Worm (Caenorhabditis elegans) whole organism, L3 larva: Measurements from ENCODE around the gene C04C3.6.
"Not testable (repeated sequence)": the region's sequence is repeated elsewhere in the genome, so short reads cannot be mapped to it uniquely, and the experiment has no call there.

Experiments used
- lin-39 ChIP-seq: fragments of 150-350 bp; optimal IDR thresholded peaks from 2 replicates; lab custom pipeline; 2018; ENCODE audit warnings: missing biosample characterization, missing genetic modification reagents, missing genetic modification characterization
- tbx-2 ChIP-seq: sonication (generic microtip); optimal IDR thresholded peaks from 2 replicates; lab custom pipeline; 2016; ENCODE audit warnings: mild to moderate bottlenecking, missing genetic modification characterization, missing compliant biosample characterization

DNA sequence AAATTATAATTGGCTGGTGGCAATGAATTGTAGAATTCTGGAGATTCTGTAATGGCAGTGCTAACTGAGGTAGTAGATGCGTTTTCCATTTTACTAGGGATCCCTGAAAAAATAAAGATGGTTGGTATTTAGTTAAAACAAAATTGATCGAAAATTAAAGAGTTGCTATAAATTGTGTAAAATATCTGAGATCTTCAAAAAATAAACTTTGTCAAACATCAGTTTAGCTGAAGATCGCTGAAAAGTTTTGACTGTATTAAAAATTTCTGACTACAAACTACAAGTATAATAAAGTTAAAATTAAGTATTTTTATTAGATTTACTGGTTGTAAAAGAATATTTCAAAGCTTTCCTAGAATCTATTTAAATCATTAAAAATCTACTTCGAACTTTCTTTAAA, 32.4 kb downstream of the C04C3.6 start, which contains the start of gene B0546.5:
- TF ChIP-seq lin-39, tbx-2 (tag; lab: Kevin White, UChicago): not testable (repeated sequence)
